Worm (Caenorhabditis elegans) whole organism, mixed stage, embryonic: ENCODE measurements around the gene K02E10.5.

Experiments used
- M03D4.4 ChIP-seq: sonication (generic microtip); optimal IDR thresholded peaks from 2 replicates; lab custom pipeline; 2017; ENCODE audit warnings: mild to moderate bottlenecking, missing genetic modification characterization, missing compliant biosample characterization
- bed-3 ChIP-seq: fragments of 200-800 bp; sonication (Bioruptor generic); optimal IDR thresholded peaks from 3 replicates; lab custom pipeline; 2018; ENCODE audit warnings: mild to moderate bottlenecking, missing genetic modification characterization, moderate library complexity, missing compliant biosample characterization
- blmp-1 ChIP-seq: fragments of 150-350 bp; optimal IDR thresholded peaks from 2 replicates; lab custom pipeline; 2014; ENCODE audit warnings: missing biosample characterization, missing genetic modification characterization
- ceh-39 ChIP-seq: fragments of 150-350 bp; optimal IDR thresholded peaks from 2 replicates; lab custom pipeline; 2014; ENCODE audit warnings: missing biosample characterization, missing genetic modification characterization
- ceh-43 ChIP-seq: fragments of 200-800 bp; sonication (Bioruptor generic); optimal IDR thresholded peaks from 2 replicates; lab custom pipeline; 2018; ENCODE audit warnings: mild to moderate bottlenecking, missing genetic modification characterization, moderate library complexity, missing compliant biosample characterization
- ceh-83 ChIP-seq: fragments of 200-800 bp; sonication (Bioruptor generic); optimal IDR thresholded peaks from 2 replicates; lab custom pipeline; 2018; ENCODE audit warnings: mild to moderate bottlenecking, missing genetic modification characterization, missing compliant biosample characterization
- ces-1 ChIP-seq: fragments of 150-350 bp; optimal IDR thresholded peaks from 2 replicates; lab custom pipeline; 2014; ENCODE audit warnings: missing biosample characterization, missing genetic modification reagents, missing genetic modification characterization
- cnd-1 ChIP-seq: fragments of 200-800 bp; sonication (Bioruptor generic); optimal IDR thresholded peaks from 2 replicates; lab custom pipeline; 2018; ENCODE audit warnings: mild to moderate bottlenecking, missing genetic modification characterization, missing compliant biosample characterization
- drap-1 ChIP-seq: fragments of 200-800 bp; sonication (Bioruptor generic); optimal IDR thresholded peaks from 3 replicates; lab custom pipeline; 2018; ENCODE audit warnings: mild to moderate bottlenecking, missing genetic modification characterization, missing compliant biosample characterization
- elt-1 ChIP-seq: sonication (generic microtip); optimal IDR thresholded peaks from 2 replicates; lab custom pipeline; 2017; ENCODE audit warnings: missing genetic modification characterization, mild to moderate bottlenecking, missing compliant biosample characterization, antibody characterized with exemption, moderate library complexity, borderline replicate concordance; ENCODE audit not compliant: insufficient read depth
- flh-1 ChIP-seq: fragments of 200-800 bp; sonication (Bioruptor generic); optimal IDR thresholded peaks from 2 replicates; lab custom pipeline; 2018; ENCODE audit warnings: mild to moderate bottlenecking, missing genetic modification characterization, moderate library complexity, missing compliant biosample characterization
- ham-2 ChIP-seq: fragments of 200-800 bp; sonication (Bioruptor generic); optimal IDR thresholded peaks from 2 replicates; lab custom pipeline; 2018; ENCODE audit warnings: mild to moderate bottlenecking, missing genetic modification characterization, missing compliant biosample characterization
- hlh-1 ChIP-seq: fragments of 150-350 bp; optimal IDR thresholded peaks from 2 replicates; lab custom pipeline; 2014; ENCODE audit warnings: missing biosample characterization, missing genetic modification reagents, missing genetic modification characterization
- lin-13 ChIP-seq: fragments of 150-350 bp; optimal IDR thresholded peaks from 2 replicates; lab custom pipeline; 2014; ENCODE audit warnings: missing biosample characterization, missing genetic modification characterization
- lin-32 ChIP-seq: fragments of 200-800 bp; sonication (Bioruptor generic); optimal IDR thresholded peaks from 2 replicates; lab custom pipeline; 2018; ENCODE audit warnings: mild to moderate bottlenecking, missing genetic modification characterization, missing compliant biosample characterization
- lsy-2 ChIP-seq: fragments of 150-350 bp; optimal IDR thresholded peaks from 2 replicates; lab custom pipeline; 2014; ENCODE audit warnings: missing biosample characterization, missing genetic modification characterization
- mab-5 ChIP-seq: fragments of 150-350 bp; optimal IDR thresholded peaks from 2 replicates; lab custom pipeline; 2014; ENCODE audit warnings: missing biosample characterization, missing genetic modification characterization
- mep-1 ChIP-seq: fragments of 150-350 bp; optimal IDR thresholded peaks from 2 replicates; lab custom pipeline; 2017; ENCODE audit warnings: missing biosample characterization, missing genetic modification reagents, missing genetic modification characterization, inconsistent platforms
- mls-2 ChIP-seq: sonication (generic microtip); optimal IDR thresholded peaks from 2 replicates; lab custom pipeline; 2016; ENCODE audit warnings: mild to moderate bottlenecking, missing genetic modification characterization, moderate library complexity, missing compliant biosample characterization
- nhr-2 ChIP-seq: fragments of 150-350 bp; optimal IDR thresholded peaks from 2 replicates; lab custom pipeline; 2014; ENCODE audit warnings: missing biosample characterization, missing genetic modification characterization
- nhr-237 ChIP-seq: fragments of 150-350 bp; optimal IDR thresholded peaks from 2 replicates; lab custom pipeline; 2014; ENCODE audit warnings: missing biosample characterization, missing genetic modification characterization
- nhr-28 ChIP-seq: fragments of 150-350 bp; optimal IDR thresholded peaks from 2 replicates; lab custom pipeline; 2014; ENCODE audit warnings: missing biosample characterization, missing genetic modification characterization
- nhr-76 ChIP-seq: sonication (generic microtip); optimal IDR thresholded peaks from 2 replicates; lab custom pipeline; 2017; ENCODE audit warnings: missing biosample characterization, missing genetic modification characterization
- pha-4 ChIP-seq: fragments of 150-350 bp; optimal IDR thresholded peaks from 2 replicates; lab custom pipeline; 2018; ENCODE audit warnings: missing biosample characterization, missing genetic modification reagents, missing genetic modification characterization
- snpc-4 ChIP-seq: fragments of 150-350 bp; optimal IDR thresholded peaks from 2 replicates; lab custom pipeline; 2014; ENCODE audit warnings: missing biosample characterization, missing genetic modification characterization
- sptf-1 ChIP-seq: sonication (generic microtip); optimal IDR thresholded peaks from 2 replicates; lab custom pipeline; 2017; ENCODE audit warnings: mild to moderate bottlenecking, missing genetic modification characterization, moderate library complexity, missing compliant biosample characterization
- tbx-8 ChIP-seq: fragments of 200-800 bp; sonication (Bioruptor generic); optimal IDR thresholded peaks from 2 replicates; lab custom pipeline; 2018; ENCODE audit warnings: mild to moderate bottlenecking, missing genetic modification characterization, moderate library complexity, missing compliant biosample characterization
- unc-120 ChIP-seq: sonication (generic microtip); optimal IDR thresholded peaks from 2 replicates; lab custom pipeline; 2017; ENCODE audit warnings: missing genetic modification characterization, missing compliant biosample characterization; ENCODE audit not compliant: poor library complexity, severe bottlenecking
- unc-39 ChIP-seq: fragments of 150-350 bp; optimal IDR thresholded peaks from 2 replicates; lab custom pipeline; 2014; ENCODE audit warnings: missing biosample characterization, missing genetic modification characterization
- unc-62 ChIP-seq: fragments of 150-350 bp; optimal IDR thresholded peaks from 2 replicates; lab custom pipeline; 2014; ENCODE audit warnings: missing biosample characterization, missing genetic modification reagents, missing genetic modification characterization
- ztf-11 ChIP-seq: fragments of 150-350 bp; optimal IDR thresholded peaks from 2 replicates; lab custom pipeline; 2014; ENCODE audit warnings: missing biosample characterization, missing genetic modification characterization

K02E10.5 gene

ce11 chrX:2438857-2439256 lies 39.9 kb downstream of the K02E10.5 start, which contains the start of gene gid-2:
Gene gid-2 (minus strand): TSS chrX:2438957.
- TF ChIP-seq unc-62 (no peak), unc-39 (tag; lab: Kevin White, UChicago) (no peak)

- TF ChIP-seq ztf-11 (tag; lab: Kevin White, UChicago): no peak
- TF ChIP-seq ceh-39: no peak
- TF ChIP-seq ceh-83: no peak
- TF ChIP-seq mep-1: no peak
- TF ChIP-seq blmp-1 (tag; lab: Kevin White, UChicago): peak; percentile 13
- peak; percentile 2 for TF ChIP-seq ham-2
Observed at ce11 chrX:2435353-2435752, 43.4 kb downstream of the K02E10.5 start.

ce11 chrX:2433805-2434204 lies 44.9 kb downstream of the K02E10.5 start:
- TF ChIP-seq ceh-39: no peak
- peak; percentile 4 for TF ChIP-seq ham-2

DNA sequence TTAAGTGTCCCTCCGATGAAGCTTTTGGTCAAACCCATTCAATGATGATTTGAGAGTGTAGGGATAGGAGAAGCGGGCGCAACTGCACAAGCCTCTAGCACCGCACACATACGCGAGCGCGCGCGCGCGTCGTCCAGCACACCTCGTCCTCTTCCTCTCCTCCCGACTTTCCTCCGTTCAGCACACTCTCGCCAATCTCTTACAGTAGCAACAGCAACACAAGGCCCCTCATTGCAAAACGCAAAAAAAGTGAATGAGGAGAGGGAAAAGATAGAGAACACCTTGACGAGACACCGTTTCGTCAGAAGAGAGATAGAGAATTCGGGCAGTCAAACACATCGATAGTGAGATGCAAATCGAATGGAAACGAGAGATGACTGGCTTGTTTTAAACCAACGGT lies 46.3 kb downstream of the K02E10.5 start:
- TF ChIP-seq drap-1 (GFP tag; lab: Kevin White, UChicago) (peak; percentile 2), lin-32 (GFP tag; lab: Kevin White, UChicago) (no peak), snpc-4 (tag; lab: Kevin White, UChicago) (no peak), pha-4 (tag; lab: Kevin White, UChicago) (peak; percentile 49), ceh-83 (no peak), cnd-1 (tag; lab: Kevin White, UChicago) (peak; percentile 51), tbx-8 (GFP tag; lab: Kevin White, UChicago) (no peak), ces-1 (no peak), ceh-39 (peak; percentile 74), flh-1 (no peak), nhr-2 (tag; lab: Kevin White, UChicago) (no peak), elt-1 (no peak), ham-2 (peak; percentile 95), sptf-1 (tag; lab: Kevin White, UChicago) (peak; percentile 22), unc-120 (tag; lab: Kevin White, UChicago) (peak; percentile 80), mep-1 (peak; percentile 40), unc-62 (peak; percentile 58), M03D4.4 (tag; lab: Kevin White, UChicago) (peak; percentile 64), hlh-1 (tag; lab: Kevin White, UChicago) (peak; percentile 84), lsy-2 (peak; percentile 43), ceh-43 (GFP tag; lab: Kevin White, UChicago) (no peak), mls-2 (tag; lab: Kevin White, UChicago) (peak; percentile 48)

ce11 chrX:2430317-2430716 lies 48.4 kb downstream of the K02E10.5 start:
- no peak for TF ChIP-seq ceh-39
- no peak for TF ChIP-seq nhr-76 (tag; lab: Kevin White, UChicago)
- no peak for TF ChIP-seq sptf-1 (tag; lab: Kevin White, UChicago)
- TF ChIP-seq ztf-11 (tag; lab: Kevin White, UChicago): no peak
- TF ChIP-seq ham-2: no peak
- TF ChIP-seq flh-1: no peak
- TF ChIP-seq elt-1: no peak
- TF ChIP-seq unc-62: no peak
- no peak for TF ChIP-seq cnd-1 (tag; lab: Kevin White, UChicago)
- TF ChIP-seq nhr-237 (tag; lab: Kevin White, UChicago): no peak
- no peak for TF ChIP-seq hlh-1 (tag; lab: Kevin White, UChicago)
- TF ChIP-seq nhr-28 (tag; lab: Kevin White, UChicago): no peak
- no peak for TF ChIP-seq lin-32 (GFP tag; lab: Kevin White, UChicago)
- TF ChIP-seq lin-13 (tag; lab: Kevin White, UChicago): no peak
- TF ChIP-seq ces-1: no peak
- no peak for TF ChIP-seq tbx-8 (GFP tag; lab: Kevin White, UChicago)
- no peak for TF ChIP-seq snpc-4 (tag; lab: Kevin White, UChicago)
- no peak for TF ChIP-seq ceh-83
- no peak for TF ChIP-seq ceh-43 (GFP tag; lab: Kevin White, UChicago)
- TF ChIP-seq nhr-2 (tag; lab: Kevin White, UChicago): no peak

- no peak for TF ChIP-seq cnd-1 (tag; lab: Kevin White, UChicago)
- no peak for TF ChIP-seq ztf-11 (tag; lab: Kevin White, UChicago)
- no peak for TF ChIP-seq unc-39 (tag; lab: Kevin White, UChicago)
- no peak for TF ChIP-seq nhr-237 (tag; lab: Kevin White, UChicago)
- TF ChIP-seq sptf-1 (tag; lab: Kevin White, UChicago): no peak
- TF ChIP-seq pha-4 (tag; lab: Kevin White, UChicago): no peak
- TF ChIP-seq ham-2: no peak
- no peak for TF ChIP-seq ceh-83
- TF ChIP-seq bed-3 (GFP tag; lab: Kevin White, UChicago): no peak
- no peak for TF ChIP-seq blmp-1 (tag; lab: Kevin White, UChicago)
- TF ChIP-seq mab-5 (tag; lab: Kevin White, UChicago): no peak
- TF ChIP-seq ces-1: no peak
- no peak for TF ChIP-seq lin-13 (tag; lab: Kevin White, UChicago)
- no peak for TF ChIP-seq elt-1
- TF ChIP-seq flh-1: no peak
- no peak for TF ChIP-seq M03D4.4 (tag; lab: Kevin White, UChicago)
- no peak for TF ChIP-seq nhr-76 (tag; lab: Kevin White, UChicago)
- TF ChIP-seq, all 35 proteins: peak for 0
Observed at ce11 chrX:2427404-2427803, 51.3 kb downstream of the K02E10.5 start, which contains the start of gene gcy-31. Gene gcy-31 (minus strand): TSS chrX:2427504.
